Worm (Caenorhabditis elegans): ENCODE data around the gene nlp-9.

DNA sequence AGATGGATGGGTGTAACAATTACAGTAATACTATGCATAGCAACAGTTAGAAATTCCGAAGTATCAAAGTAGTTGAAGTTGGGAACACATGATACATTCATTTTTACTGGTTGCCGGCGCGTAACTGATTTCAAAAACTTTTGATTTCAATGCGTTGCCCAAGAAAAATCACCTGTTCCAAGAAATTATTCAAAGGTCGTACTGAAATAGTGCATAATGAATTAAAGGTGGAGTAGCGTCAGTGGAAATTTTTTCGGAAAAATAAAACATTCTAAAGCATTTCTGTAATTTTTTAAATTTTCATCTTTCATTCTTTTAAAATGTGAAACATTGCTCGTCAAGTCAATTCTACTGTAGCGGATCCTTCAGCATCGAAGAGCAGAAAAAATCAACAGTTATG is 20.9 kb downstream of the nlp-9 start, which contains the start of gene srh-204:
- no peak for TF ChIP-seq ets-7 (tag; optimal IDR thresholded peaks at IDR 0.05)
- no peak for TF ChIP-seq ama-1 (optimal IDR thresholded peaks at IDR 0.05)
- TF ChIP-seq ceh-36 (tag; optimal IDR thresholded peaks at IDR 0.05): no peak
- no peak for TF ChIP-seq pes-1 (GFP tag; IDR thresholded peaks at IDR 0.05)
- no peak for TF ChIP-seq hnd-1 (tag; optimal IDR thresholded peaks at IDR 0.05)
- no peak for TF ChIP-seq F13C5.2 (tag; optimal IDR thresholded peaks at IDR 0.05)
- TF ChIP-seq ceh-13 (GFP tag; optimal IDR thresholded peaks at IDR 0.05): no peak
- TF ChIP-seq tra-4 (tag; optimal IDR thresholded peaks at IDR 0.05): no peak
- no peak for TF ChIP-seq B0310.2 (tag; optimal IDR thresholded peaks at IDR 0.05)
- no peak for TF ChIP-seq tbx-37 (GFP tag; conservative IDR thresholded peaks at IDR 0.05)
- TF ChIP-seq scrt-1 (GFP tag; IDR thresholded peaks at IDR 0.05): no peak

Measured in whole organism, early embryonic.